Worm (Caenorhabditis elegans) whole organism, L4 larva: ENCODE measurements around the gene Y105C5A.1285.
"Not testable (repeated sequence)": the region's sequence is repeated elsewhere in the genome, so short reads cannot be mapped to it uniquely, and the experiment has no call there.

Experiments
- ceh-82 ChIP-seq: sonication (generic microtip); optimal IDR thresholded peaks from 2 replicates; lab custom pipeline; 2017; ENCODE audit warnings: missing biosample characterization, missing genetic modification characterization
- nhr-10 ChIP-seq: fragments of 150-350 bp; optimal IDR thresholded peaks from 2 replicates; lab custom pipeline; 2014; ENCODE audit warnings: missing biosample characterization, missing genetic modification characterization
- nhr-77 ChIP-seq: fragments of 150-350 bp; optimal IDR thresholded peaks from 2 replicates; lab custom pipeline; 2014; ENCODE audit warnings: missing biosample characterization, missing genetic modification characterization

- not testable (repeated sequence) for TF ChIP-seq nhr-77, ceh-82, nhr-10 (tag; lab: Kevin White, UChicago)
Measured at ce11 chrIV:15776361-15776760, 24.1 kb downstream of the Y105C5A.1285 start.
